Worm (Caenorhabditis elegans) whole organism, early embryonic: Measurements from ENCODE around the gene sri-1.
"Not testable (repeated sequence)": the region's sequence is repeated elsewhere in the genome, so short reads cannot be mapped to it uniquely, and the experiment has no call there.

Source experiments
- B0310.2 ChIP-seq: sonication (generic microtip); optimal IDR thresholded peaks from 2 replicates; lab custom pipeline; 2016; ENCODE audit warnings: mild to moderate bottlenecking, missing genetic modification characterization, missing compliant biosample characterization
- F13C5.2 ChIP-seq: sonication (generic microtip); optimal IDR thresholded peaks from 2 replicates; lab custom pipeline; 2017; ENCODE audit warnings: mild to moderate bottlenecking, missing genetic modification characterization, inconsistent platforms, missing compliant biosample characterization
- aly-1 ChIP-seq: sonication (generic microtip); optimal IDR thresholded peaks from 2 replicates; lab custom pipeline; 2016; ENCODE audit warnings: missing genetic modification characterization, missing compliant biosample characterization
- ama-1 ChIP-seq: fragments of 150-350 bp; optimal IDR thresholded peaks from 2 replicates; lab custom pipeline; 2014
- ceh-13 ChIP-seq: fragments of 200-800 bp; sonication (Bioruptor generic); optimal IDR thresholded peaks from 2 replicates; lab custom pipeline; 2018; ENCODE audit warnings: mild to moderate bottlenecking, missing genetic modification characterization, missing compliant biosample characterization
- ceh-36 ChIP-seq: sonication (generic microtip); optimal IDR thresholded peaks from 2 replicates; lab custom pipeline; 2016; ENCODE audit warnings: missing genetic modification characterization, inconsistent platforms, missing compliant biosample characterization
- ets-7 ChIP-seq: sonication (generic microtip); optimal IDR thresholded peaks from 2 replicates; lab custom pipeline; 2016; ENCODE audit warnings: missing genotype, missing genetic modification characterization, missing compliant biosample characterization
- flt-1 ChIP-seq: fragments of 200-800 bp; sonication (Bioruptor generic); IDR thresholded peaks from 2 replicates; pipeline ENCODE4 v1.3.6; 2022; ENCODE audit warnings: missing genetic modification characterization, missing compliant biosample characterization
- hmbx-1 ChIP-seq: sonication (generic microtip); optimal IDR thresholded peaks from 2 replicates; lab custom pipeline; 2016; ENCODE audit warnings: mild to moderate bottlenecking, missing genetic modification characterization, missing compliant biosample characterization
- hmg-4 ChIP-seq: fragments of 200-800 bp; sonication (Bioruptor generic); optimal IDR thresholded peaks from 2 replicates; lab custom pipeline; 2018; ENCODE audit warnings: mild to moderate bottlenecking, missing genetic modification characterization, missing compliant biosample characterization
- hnd-1 ChIP-seq: sonication (generic microtip); optimal IDR thresholded peaks from 2 replicates; lab custom pipeline; 2016; ENCODE audit warnings: missing genetic modification characterization, missing compliant biosample characterization
- pes-1 ChIP-seq: fragments of 200-800 bp; sonication (Bioruptor generic); IDR thresholded peaks from 2 replicates; pipeline ENCODE4 v1.3.6; 2022; ENCODE audit warnings: missing genetic modification reagents, missing genetic modification characterization, missing compliant biosample characterization
- scrt-1 ChIP-seq: fragments of 200-800 bp; sonication (Bioruptor generic); IDR thresholded peaks from 2 replicates; pipeline ENCODE4 v1.3.6; 2022; ENCODE audit warnings: missing genetic modification characterization, missing compliant biosample characterization
- sea-1 ChIP-seq: fragments of 200-800 bp; sonication (Bioruptor generic); conservative IDR thresholded peaks from 2 replicates; pipeline ENCODE4 v1.3.6; 2022; ENCODE audit warnings: missing genetic modification characterization, missing compliant biosample characterization
- tbx-11 ChIP-seq: fragments of 200-800 bp; sonication (Bioruptor generic); IDR thresholded peaks from 2 replicates; pipeline ENCODE4 v1.3.6; 2022; ENCODE audit warnings: missing genetic modification characterization, missing compliant biosample characterization
- tbx-37 ChIP-seq: fragments of 200-800 bp; sonication (Bioruptor generic); conservative IDR thresholded peaks from 2 replicates; pipeline ENCODE4 v1.3.6; 2022; ENCODE audit warnings: missing genetic modification reagents, missing genetic modification characterization, missing compliant biosample characterization
- tra-4 ChIP-seq: sonication (generic microtip); optimal IDR thresholded peaks from 2 replicates; lab custom pipeline; 2017; ENCODE audit warnings: missing genetic modification characterization, missing compliant biosample characterization

Gene sri-1

DNA sequence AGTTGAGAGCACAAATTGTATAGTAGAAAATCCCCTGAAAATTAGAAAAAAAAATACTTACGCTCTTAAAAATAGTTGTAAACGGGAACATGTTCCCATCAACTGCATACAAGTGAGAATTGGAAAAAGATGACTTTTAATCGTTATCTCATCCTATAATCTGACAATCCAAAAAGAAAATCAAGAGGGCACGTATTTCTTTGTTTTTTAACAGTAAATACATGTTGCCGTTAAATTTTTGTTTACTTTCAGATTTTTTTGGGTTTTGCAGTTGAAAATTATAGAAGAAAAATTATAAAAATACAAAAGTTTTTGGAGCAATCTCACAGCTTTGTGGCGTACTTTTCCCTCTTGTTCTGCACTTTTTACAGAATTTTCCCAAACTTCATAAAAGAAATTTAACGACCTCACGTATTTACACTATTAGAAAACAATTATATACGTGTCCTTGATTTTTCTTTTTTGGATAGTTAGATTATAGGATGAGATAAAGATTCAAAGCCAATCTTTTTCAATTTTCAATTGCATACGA, 29.3 kb upstream of the sri-1 start, which contains the start of the genes C06C6.9 and C06C6.8:
Gene C06C6.9, minus strand, starts transcription at position 101 of the 532 bp plus-strand sequence.
Gene C06C6.8, plus strand, starts transcription at position 482 of the 532 bp plus-strand sequence.
- no peak for TF ChIP-seq tbx-37 (GFP tag; lab: Robert Waterston, UW)
- TF ChIP-seq ceh-36 (tag; lab: Kevin White, UChicago), result no peak
- no peak for TF ChIP-seq aly-1 (tag; lab: Kevin White, UChicago)
- TF ChIP-seq pes-1 (GFP tag; lab: Robert Waterston, UW), result no peak
- no peak for TF ChIP-seq F13C5.2 (tag; lab: Kevin White, UChicago)
- TF ChIP-seq tbx-11, result no peak
- TF ChIP-seq sea-1 (GFP tag; lab: Robert Waterston, UW), result no peak

DNA sequence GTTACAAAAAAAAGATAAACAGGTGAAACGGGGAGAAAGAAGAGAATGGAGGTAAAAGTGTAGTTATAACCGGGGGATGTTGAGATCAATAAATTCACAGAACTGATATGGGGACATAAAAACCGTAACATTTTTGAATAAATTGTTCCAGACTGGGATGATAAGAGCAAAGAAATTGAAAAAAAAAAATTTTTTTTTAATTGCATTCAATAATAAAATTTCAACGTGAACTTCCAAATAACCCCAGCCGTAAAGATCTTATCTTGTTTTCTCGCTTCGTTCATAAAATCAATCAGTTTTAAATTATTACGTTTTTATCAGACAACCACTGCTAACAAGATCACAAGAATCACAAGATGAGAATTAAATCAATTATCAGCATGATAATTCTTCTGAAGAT, 24.4 kb upstream of the sri-1 start, which contains the start of gene C06C6.7:
Gene C06C6.7, plus strand, starts transcription at position 301 of the 400 bp plus-strand sequence.
- TF ChIP-seq flt-1 (GFP tag; lab: Robert Waterston, UW); aly-1 (tag; lab: Kevin White, UChicago); scrt-1 (GFP tag; lab: Robert Waterston, UW): not testable (repeated sequence)

DNA sequence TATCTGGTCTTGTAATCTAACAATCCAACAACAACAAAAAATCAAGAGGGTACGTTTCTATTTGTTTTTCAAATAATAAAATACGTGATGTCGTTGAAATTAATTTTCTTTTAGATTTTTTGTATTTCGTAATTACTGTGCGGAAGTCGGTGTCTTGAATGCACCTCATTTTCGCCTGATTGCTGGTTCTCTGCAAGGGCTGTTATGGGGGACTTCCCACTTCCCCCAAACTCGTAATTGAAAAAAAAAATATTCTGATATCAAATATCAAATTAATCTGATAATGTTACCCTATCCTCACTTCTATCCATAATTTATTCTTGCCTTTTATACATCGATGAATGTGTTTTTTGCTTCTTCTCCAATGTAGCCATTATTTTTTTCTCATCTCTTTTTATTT, 20.6 kb upstream of the sri-1 start, which contains the start of gene F36G9.15:
Gene F36G9.15, minus strand, starts transcription at position 101 of the 400 bp plus-strand sequence.
- TF ChIP-seq F13C5.2 (tag; lab: Kevin White, UChicago) (no peak), ets-7 (tag; lab: Kevin White, UChicago) (no peak), tra-4 (tag; lab: Kevin White, UChicago) (no peak), tbx-11 (no peak), pes-1 (GFP tag; lab: Robert Waterston, UW) (no peak), scrt-1 (GFP tag; lab: Robert Waterston, UW) (no peak), B0310.2 (tag; lab: Kevin White, UChicago) (no peak), ama-1 (no peak), ceh-36 (tag; lab: Kevin White, UChicago) (no peak), hmg-4 (GFP tag; lab: Kevin White, UChicago) (no peak), aly-1 (tag; lab: Kevin White, UChicago) (no peak), hnd-1 (tag; lab: Kevin White, UChicago) (no peak), tbx-37 (GFP tag; lab: Robert Waterston, UW) (no peak), sea-1 (GFP tag; lab: Robert Waterston, UW) (no peak), hmbx-1 (tag; lab: Kevin White, UChicago) (no peak)

- TF ChIP-seq hmg-4 (GFP tag; lab: Kevin White, UChicago) (no peak), sea-1 (GFP tag; lab: Robert Waterston, UW) (no peak), ets-7 (tag; lab: Kevin White, UChicago) (no peak), pes-1 (GFP tag; lab: Robert Waterston, UW) (no peak), B0310.2 (tag; lab: Kevin White, UChicago) (no peak), scrt-1 (GFP tag; lab: Robert Waterston, UW) (no peak), F13C5.2 (tag; lab: Kevin White, UChicago) (no peak), ama-1 (no peak), ceh-13 (GFP tag; lab: Kevin White, UChicago) (no peak), aly-1 (tag; lab: Kevin White, UChicago) (no peak), ceh-36 (tag; lab: Kevin White, UChicago) (no peak), hnd-1 (tag; lab: Kevin White, UChicago) (no peak), tbx-11 (no peak), tra-4 (tag; lab: Kevin White, UChicago) (no peak), flt-1 (GFP tag; lab: Robert Waterston, UW) (no peak), hmbx-1 (tag; lab: Kevin White, UChicago) (no peak), tbx-37 (GFP tag; lab: Robert Waterston, UW) (no peak)
These were observed 15.4 kb upstream of the sri-1 start, which contains the start of the genes fbxa-99 and F36G9.13 for ce11 chrV:15982733-15983344. fbxa-99 (minus strand) TSS chrV:15982854. F36G9.13 (plus strand) TSS chrV:15983294.

- TF ChIP-seq hmbx-1 (tag; lab: Kevin White, UChicago) (no peak), hmg-4 (GFP tag; lab: Kevin White, UChicago) (no peak), tbx-37 (GFP tag; lab: Robert Waterston, UW) (no peak), pes-1 (GFP tag; lab: Robert Waterston, UW) (no peak), ceh-13 (GFP tag; lab: Kevin White, UChicago) (no peak), tbx-11 (no peak), hnd-1 (tag; lab: Kevin White, UChicago) (no peak), sea-1 (GFP tag; lab: Robert Waterston, UW) (no peak), tra-4 (tag; lab: Kevin White, UChicago) (no peak), ets-7 (tag; lab: Kevin White, UChicago) (no peak), ama-1 (no peak), scrt-1 (GFP tag; lab: Robert Waterston, UW) (no peak), B0310.2 (tag; lab: Kevin White, UChicago) (no peak), flt-1 (GFP tag; lab: Robert Waterston, UW) (no peak)
These were observed 10.9 kb upstream of the sri-1 start, which contains the start of gene oac-20 for ce11 chrV:15978232-15978764. oac-20 (plus strand) TSS chrV:15978714.

ce11 chrV:15975845-15976244, 8.4 kb upstream of the sri-1 start, which contains the start of gene clec-232:
clec-232 (plus strand) TSS chrV:15976145.
- no peak for TF ChIP-seq ceh-36 (tag; lab: Kevin White, UChicago)
- TF ChIP-seq sea-1 (GFP tag; lab: Robert Waterston, UW), result no peak
- no peak for TF ChIP-seq ama-1
- TF ChIP-seq hnd-1 (tag; lab: Kevin White, UChicago), result no peak
- no peak for TF ChIP-seq hmbx-1 (tag; lab: Kevin White, UChicago)
- TF ChIP-seq pes-1 (GFP tag; lab: Robert Waterston, UW), result no peak
- no peak for TF ChIP-seq tbx-37 (GFP tag; lab: Robert Waterston, UW)
- no peak for TF ChIP-seq F13C5.2 (tag; lab: Kevin White, UChicago)
- no peak for TF ChIP-seq B0310.2 (tag; lab: Kevin White, UChicago)
- TF ChIP-seq aly-1 (tag; lab: Kevin White, UChicago), result no peak
- TF ChIP-seq hmg-4 (GFP tag; lab: Kevin White, UChicago), result no peak
- TF ChIP-seq ets-7 (tag; lab: Kevin White, UChicago), result no peak
- no peak for TF ChIP-seq flt-1 (GFP tag; lab: Robert Waterston, UW)
- TF ChIP-seq tbx-11, result no peak
- TF ChIP-seq tra-4 (tag; lab: Kevin White, UChicago), result no peak
- TF ChIP-seq scrt-1 (GFP tag; lab: Robert Waterston, UW), result no peak
- no peak for TF ChIP-seq ceh-13 (GFP tag; lab: Kevin White, UChicago)
